Fruit fly (Drosophila melanogaster) Kc167 (cell line): Measurements from ENCODE around the gene CG15210.

Experiments used
- Myc ChIP-seq: fragments of >200 bp; optimal IDR thresholded peaks from 2 replicates; lab custom pipeline; 2017; ENCODE audit warnings: missing external identifiers
- Sin3A ChIP-seq: fragments of >200 bp; optimal IDR thresholded peaks from 2 replicates; lab custom pipeline; 2018; ENCODE audit warnings: missing external identifiers
- h ChIP-seq: fragments of >200 bp; optimal IDR thresholded peaks from 3 replicates; lab custom pipeline; 2018; ENCODE audit warnings: missing external identifiers
- insv ChIP-seq: fragments of >200 bp; optimal IDR thresholded peaks from 3 replicates; lab custom pipeline; 2018; ENCODE audit warnings: missing external identifiers
- psq ChIP-seq: fragments of >200 bp; optimal IDR thresholded peaks from 2 replicates; lab custom pipeline; 2017; ENCODE audit warnings: missing external identifiers
- ttk ChIP-seq: sonication (Bioruptor generic); optimal IDR thresholded peaks from 2 replicates; lab custom pipeline; 2017; ENCODE audit warnings: missing external identifiers

DNA sequence GAGAGGGAATG is 8.2 kb downstream of the CG15210 start, which contains the start of gene Pgls:
- TF ChIP-seq h: no peak
- no peak for TF ChIP-seq psq (lab: Kevin White, UChicago)
- no peak for TF ChIP-seq ttk (lab: Kevin White, UChicago)
- no peak for TF ChIP-seq Sin3A (lab: Kevin White, UChicago)
- TF ChIP-seq Myc (lab: Kevin White, UChicago): no peak
- no peak for TF ChIP-seq insv (lab: Kevin White, UChicago)
